Worm (Caenorhabditis elegans) whole organism, L4 larva: Measurements from ENCODE around the gene cdc-50.B.

Experiments
- F10B5.3 ChIP-seq: sonication (generic microtip); optimal IDR thresholded peaks from 2 replicates; lab custom pipeline; 2016; ENCODE audit warnings: mild to moderate bottlenecking, missing genetic modification characterization, missing compliant biosample characterization
- F37D6.2 ChIP-seq: sonication (generic microtip); optimal IDR thresholded peaks from 2 replicates; lab custom pipeline; 2016; ENCODE audit warnings: mild to moderate bottlenecking, missing genetic modification characterization, missing compliant biosample characterization
- F44E2.7 ChIP-seq: fragments of 200-800 bp; sonication (Bioruptor generic); IDR thresholded peaks from 2 replicates; pipeline ENCODE4 v2.1.2; 2022; ENCODE audit warnings: missing genetic modification characterization, missing compliant biosample characterization
- F49E8.2 ChIP-seq: sonication (generic microtip); optimal IDR thresholded peaks from 2 replicates; lab custom pipeline; 2016; ENCODE audit warnings: missing compliant biosample characterization, mild to moderate bottlenecking, missing genetic modification characterization, borderline replicate concordance
- R02D3.7 ChIP-seq: fragments of 150-350 bp; sonication (generic microtip); optimal IDR thresholded peaks from 3 replicates; lab custom pipeline; 2014; ENCODE audit warnings: missing biosample characterization, missing genetic modification characterization
- T20F7.1 ChIP-seq: fragments of 200-800 bp; sonication (Bioruptor generic); optimal IDR thresholded peaks from 2 replicates; lab custom pipeline; 2018; ENCODE audit warnings: mild to moderate bottlenecking, missing genetic modification characterization, missing compliant biosample characterization
- Y105C5A.15 ChIP-seq: fragments of 200-800 bp; sonication (Bioruptor generic); IDR thresholded peaks from 2 replicates; pipeline ENCODE4 v1.3.6; 2022; ENCODE audit warnings: missing genetic modification characterization, missing compliant biosample characterization
- Y48G9A.11 ChIP-seq: fragments of 200-800 bp; sonication (Bioruptor generic); IDR thresholded peaks from 2 replicates; pipeline ENCODE4 v1.3.6; 2022; ENCODE audit warnings: missing genetic modification reagents, missing genetic modification characterization, missing compliant biosample characterization
- arid-1 ChIP-seq: fragments of 200-800 bp; sonication (Bioruptor generic); conservative IDR thresholded peaks from 2 replicates; pipeline ENCODE4 v1.3.6; 2022; ENCODE audit warnings: missing genetic modification reagents, missing genetic modification characterization, missing compliant biosample characterization
- ceh-44 ChIP-seq: fragments of 200-800 bp; sonication (Bioruptor generic); IDR thresholded peaks from 2 replicates; pipeline ENCODE4 v1.3.6; 2022; ENCODE audit warnings: missing genetic modification reagents, missing genetic modification characterization, missing compliant biosample characterization
- ces-1 ChIP-seq: fragments of 150-350 bp; sonication (generic microtip); optimal IDR thresholded peaks from 4 replicates; lab custom pipeline; 2014; ENCODE audit warnings: missing biosample characterization, missing genetic modification reagents, missing genetic modification characterization
- cey-2 ChIP-seq: sonication (generic microtip); optimal IDR thresholded peaks from 3 replicates; lab custom pipeline; 2017; ENCODE audit warnings: missing genetic modification characterization, mild to moderate bottlenecking, missing compliant biosample characterization, antibody characterized with exemption, borderline replicate concordance; ENCODE audit not compliant: insufficient read depth
- ctbp-1 ChIP-seq: fragments of 200-800 bp; sonication (Bioruptor generic); IDR thresholded peaks from 2 replicates; pipeline ENCODE4 v1.3.6; 2022; ENCODE audit warnings: missing genetic modification reagents, missing genetic modification characterization, missing compliant biosample characterization
- daf-16 ChIP-seq, 3 experiments: sonication (generic microtip); optimal IDR thresholded peaks; 2 replicates each; lab custom pipeline; 2016 to 2017; ENCODE audit warnings: missing genetic modification characterization in 3 of 3, missing genetic modification reagents in 3 of 3, mild to moderate bottlenecking in 2 of 3, missing compliant biosample characterization in 2 of 3, missing biosample characterization in 1 of 3, moderate library complexity in 1 of 3
- daf-8 ChIP-seq: fragments of 200-800 bp; sonication (Bioruptor generic); IDR thresholded peaks from 2 replicates; pipeline ENCODE4 v1.3.6; 2022; ENCODE audit warnings: missing genetic modification characterization, missing compliant biosample characterization
- dmd-9 ChIP-seq: fragments of 200-800 bp; sonication (Bioruptor generic); IDR thresholded peaks from 2 replicates; pipeline ENCODE4 v1.3.6; 2022; ENCODE audit warnings: missing genetic modification reagents, missing genetic modification characterization, missing compliant biosample characterization
- egl-27 ChIP-seq: sonication (generic microtip); optimal IDR thresholded peaks from 3 replicates; lab custom pipeline; 2017; ENCODE audit warnings: missing biosample characterization, missing genetic modification reagents, missing genetic modification characterization
- egl-43 ChIP-seq: fragments of 200-800 bp; sonication (Bioruptor generic); IDR thresholded peaks from 2 replicates; pipeline ENCODE4 v1.3.6; 2022; ENCODE audit warnings: missing genetic modification reagents, missing genetic modification characterization, missing compliant biosample characterization
- hif-1 ChIP-seq, 2 experiments: sonication (generic microtip); optimal IDR thresholded peaks; 2 replicates each; lab custom pipeline; 2016 to 2017; ENCODE audit warnings: missing compliant biosample characterization in 2 of 2, missing genetic modification characterization in 2 of 2, missing genetic modification reagents in 2 of 2, missing genotype in 2 of 2, mild to moderate bottlenecking in 1 of 2
- hlh-11 ChIP-seq: fragments of 200-800 bp; sonication (Bioruptor generic); optimal IDR thresholded peaks from 2 replicates; lab custom pipeline; 2018; ENCODE audit warnings: mild to moderate bottlenecking, missing genetic modification characterization, missing compliant biosample characterization
- lin-13 ChIP-seq: fragments of 150-350 bp; optimal IDR thresholded peaks from 2 replicates; lab custom pipeline; 2014; ENCODE audit warnings: missing biosample characterization, missing genetic modification reagents, missing genetic modification characterization
- madf-9 ChIP-seq: fragments of 200-800 bp; sonication (Bioruptor generic); conservative IDR thresholded peaks from 2 replicates; pipeline ENCODE4 v1.3.6; 2022; ENCODE audit warnings: missing genetic modification reagents, missing genetic modification characterization, missing compliant biosample characterization
- mxl-3 ChIP-seq: fragments of 200-800 bp; sonication (Bioruptor generic); optimal IDR thresholded peaks from 2 replicates; lab custom pipeline; 2018; ENCODE audit warnings: mild to moderate bottlenecking, missing genetic modification characterization, missing compliant biosample characterization
- nhr-11 ChIP-seq: fragments of 150-350 bp; optimal IDR thresholded peaks from 2 replicates; lab custom pipeline; 2014; ENCODE audit warnings: missing biosample characterization, missing genetic modification characterization
- nhr-28 ChIP-seq: fragments of 150-350 bp; optimal IDR thresholded peaks from 2 replicates; lab custom pipeline; 2014; ENCODE audit warnings: missing biosample characterization, missing genetic modification characterization
- nhr-42 ChIP-seq: fragments of 200-800 bp; sonication (Bioruptor generic); IDR thresholded peaks from 2 replicates; pipeline ENCODE4 v1.3.6; 2022; ENCODE audit warnings: missing genetic modification characterization, missing compliant biosample characterization
- nhr-76 ChIP-seq: fragments of 150-350 bp; optimal IDR thresholded peaks from 2 replicates; lab custom pipeline; 2014; ENCODE audit warnings: missing biosample characterization, missing genetic modification characterization
- nhr-77 ChIP-seq: fragments of 150-350 bp; optimal IDR thresholded peaks from 2 replicates; lab custom pipeline; 2014; ENCODE audit warnings: missing biosample characterization, missing genetic modification characterization
- pha-4 ChIP-seq, 2 experiments: fragments of 150-350 bp in 1 of 2; fragments of 200-800 bp in 1 of 2; sonication (Bioruptor generic) in 1 of 2; IDR thresholded peaks in 1 of 2; optimal IDR thresholded peaks in 1 of 2; 2 replicates each; pipeline versions ENCODE4 v1.3.6 to Lab custom; 2014 to 2022; ENCODE audit warnings: missing genetic modification characterization in 2 of 2, missing genetic modification reagents in 2 of 2, missing biosample characterization in 1 of 2, missing compliant biosample characterization in 1 of 2
- pqm-1 ChIP-seq: sonication (generic microtip); optimal IDR thresholded peaks from 2 replicates; lab custom pipeline; 2017; ENCODE audit warnings: missing biosample characterization, missing genetic modification characterization
- rbr-2 ChIP-seq: sonication (generic microtip); optimal IDR thresholded peaks from 2 replicates; lab custom pipeline; 2016; ENCODE audit warnings: missing genotype, missing genetic modification characterization, missing compliant biosample characterization
- snpc-1.2 ChIP-seq: fragments of 200-800 bp; sonication (Bioruptor generic); IDR thresholded peaks from 2 replicates; pipeline ENCODE4 v1.3.6; 2022; ENCODE audit warnings: missing genetic modification reagents, missing genetic modification characterization, missing compliant biosample characterization
- tra-1 ChIP-seq: fragments of 200-800 bp; sonication (Bioruptor generic); IDR thresholded peaks from 2 replicates; pipeline ENCODE4 v1.3.6; 2022; ENCODE audit warnings: missing genetic modification reagents, missing genetic modification characterization, missing compliant biosample characterization
- unc-130 ChIP-seq: sonication (generic microtip); optimal IDR thresholded peaks from 2 replicates; lab custom pipeline; 2016; ENCODE audit warnings: missing genetic modification reagents, missing genetic modification characterization, missing compliant biosample characterization
- vab-7 ChIP-seq: fragments of 200-800 bp; sonication (Bioruptor generic); IDR thresholded peaks from 2 replicates; pipeline ENCODE4 v1.3.6; 2022; ENCODE audit warnings: missing genetic modification reagents, missing genetic modification characterization, missing compliant biosample characterization
- zag-1 ChIP-seq: fragments of 150-350 bp; optimal IDR thresholded peaks from 2 replicates; lab custom pipeline; 2014; ENCODE audit warnings: missing biosample characterization, missing genetic modification characterization
- ztf-11 ChIP-seq: fragments of 150-350 bp; optimal IDR thresholded peaks from 2 replicates; lab custom pipeline; 2014; ENCODE audit warnings: missing biosample characterization, missing genetic modification characterization
- ztf-7 ChIP-seq: fragments of 150-350 bp; optimal IDR thresholded peaks from 2 replicates; lab custom pipeline; 2014; ENCODE audit warnings: missing biosample characterization, missing genetic modification characterization

The cdc-50.B gene

DNA sequence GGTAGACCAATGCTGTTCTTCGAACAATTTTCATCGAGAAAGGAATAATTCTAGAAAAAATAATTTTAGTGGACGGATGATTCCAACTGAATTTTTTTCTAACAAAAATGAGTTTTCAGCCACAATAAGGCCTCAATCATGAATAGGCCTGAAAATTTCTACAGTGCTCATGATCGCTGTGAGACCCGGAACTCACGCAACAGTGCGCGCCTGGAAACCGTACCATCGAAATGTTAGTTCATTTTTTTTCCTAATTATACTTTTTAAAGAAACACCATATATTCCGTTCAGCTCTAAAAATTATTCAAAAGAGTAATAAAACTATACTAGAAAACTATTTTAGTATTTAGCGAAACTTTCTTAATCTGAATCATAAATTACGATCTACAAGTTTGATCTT, 39.8 kb upstream of the cdc-50.B start:
- TF ChIP-seq snpc-1.2 (GFP tag; lab: Robert Waterston, UW) = no peak
- TF ChIP-seq nhr-42 = no peak
- TF ChIP-seq lin-13 (GFP tag; lab: Kevin White, UChicago) = no peak
- no peak for TF ChIP-seq ztf-11 (tag; lab: Kevin White, UChicago)
- no peak for TF ChIP-seq hif-1 (tag; optimal IDR thresholded peaks at IDR 0.05; lab: Kevin White, UChicago)
- no peak for TF ChIP-seq tra-1 (GFP tag; lab: Robert Waterston, UW)
- no peak for TF ChIP-seq rbr-2 (tag; lab: Kevin White, UChicago)
- TF ChIP-seq nhr-77 (tag; lab: Kevin White, UChicago) = no peak
- TF ChIP-seq zag-1 (tag; lab: Kevin White, UChicago) = no peak
- TF ChIP-seq F37D6.2 = no peak
- TF ChIP-seq egl-27 (tag; lab: Kevin White, UChicago) = no peak
- TF ChIP-seq Y105C5A.15 (GFP tag; lab: Robert Waterston, UW) = no peak
- TF ChIP-seq egl-43 (GFP tag; lab: Robert Waterston, UW) = no peak
- no peak for TF ChIP-seq vab-7 (GFP tag; lab: Robert Waterston, UW)
- no peak for TF ChIP-seq nhr-11 (tag; lab: Kevin White, UChicago)
- TF ChIP-seq Y48G9A.11 = no peak
- TF ChIP-seq pqm-1 (tag; lab: Kevin White, UChicago) = no peak
- no peak for TF ChIP-seq arid-1 (GFP tag; lab: Robert Waterston, UW)

DNA sequence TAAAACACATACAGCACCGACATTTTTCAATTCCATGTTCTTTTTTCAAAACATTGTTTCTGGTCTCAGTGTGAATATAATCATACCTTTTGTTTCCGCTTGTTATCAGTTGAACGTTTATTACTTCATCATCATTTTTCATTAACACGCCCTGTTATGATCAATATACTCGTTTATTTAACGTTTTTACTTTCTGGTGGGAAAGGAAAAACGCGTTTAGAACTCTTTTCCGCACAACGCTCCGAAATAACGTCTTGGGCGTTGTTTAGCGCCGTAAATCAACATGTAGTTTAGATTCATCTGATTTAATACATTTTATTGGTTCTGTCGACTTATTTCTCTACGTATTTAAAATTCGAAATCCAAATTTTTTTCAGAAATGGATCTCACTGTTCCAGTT, 39.3 kb upstream of the cdc-50.B start, which contains the start of gene pgm-3:
TSS of gene pgm-3 (plus strand) at position 378 of the 400 bp plus-strand sequence.
- TF ChIP-seq ctbp-1 = no peak
- peak; percentile 63 for TF ChIP-seq pqm-1 (tag; lab: Kevin White, UChicago)
- no peak for TF ChIP-seq dmd-9 (GFP tag; lab: Robert Waterston, UW)
- TF ChIP-seq unc-130 = no peak
- TF ChIP-seq F49E8.2 (tag; lab: Kevin White, UChicago) = no peak
- TF ChIP-seq madf-9 (GFP tag; lab: Robert Waterston, UW) = no peak
- no peak for TF ChIP-seq ceh-44 (GFP tag; lab: Robert Waterston, UW)
- TF ChIP-seq Y105C5A.15 (GFP tag; lab: Robert Waterston, UW) = no peak
- TF ChIP-seq ztf-7 (tag; lab: Kevin White, UChicago) = no peak
- TF ChIP-seq mxl-3 (GFP tag; lab: Kevin White, UChicago) = no peak
- no peak for TF ChIP-seq F44E2.7 (GFP tag; lab: Robert Waterston, UW)
- peak; percentile 64 for TF ChIP-seq nhr-28 (tag; lab: Kevin White, UChicago)
- peak; percentile 22 for TF ChIP-seq hlh-11 (tag; lab: Kevin White, UChicago)
- peak; percentile 84 for TF ChIP-seq T20F7.1 (GFP tag; lab: Kevin White, UChicago)
- TF ChIP-seq R02D3.7 = peak; percentile 15
- no peak for TF ChIP-seq daf-16 (GFP tag; optimal IDR thresholded peaks at IDR 0.05; lab: Kevin White, UChicago)
- TF ChIP-seq daf-16 (tag; optimal IDR thresholded peaks at IDR 0.05; lab: Kevin White, UChicago) = peak; percentile 77
- TF ChIP-seq nhr-76 (tag; lab: Kevin White, UChicago) = no peak
- no peak for TF ChIP-seq daf-8 (GFP tag; lab: Robert Waterston, UW)
- TF ChIP-seq cey-2 (tag; lab: Kevin White, UChicago) = no peak
- TF ChIP-seq ces-1 (GFP tag; lab: Kevin White, UChicago) = no peak
- TF ChIP-seq F10B5.3 (tag; lab: Kevin White, UChicago) = no peak
- TF ChIP-seq pha-4 (GFP tag; IDR thresholded peaks at IDR 0.05; lab: Robert Waterston, UW) = no peak
- no peak for TF ChIP-seq pha-4 (tag; optimal IDR thresholded peaks at IDR 0.05; lab: Kevin White, UChicago)
